Fruit fly (Drosophila melanogaster) whole organism, embryonic: Measurements from ENCODE around the gene CG42835.

Source experiments
- ATbp ChIP-seq: fragments of 200-800 bp; sonication (Bioruptor generic); optimal IDR thresholded peaks from 2 replicates; lab custom pipeline; 2017; ENCODE audit warnings: missing biosample characterization, mild to moderate bottlenecking, missing genetic modification characterization, missing genetic modification reagents
- Aef1 ChIP-seq: fragments of 200-800 bp; sonication (Bioruptor generic); IDR thresholded peaks from 3 replicates; pipeline ENCODE4 v1.3.6; 2022; ENCODE audit warnings: missing biosample characterization, missing genetic modification characterization
- Atf3 ChIP-seq: fragments of 200-800 bp; sonication (Bioruptor generic); optimal IDR thresholded peaks from 3 replicates; lab custom pipeline; 2016; ENCODE audit warnings: missing biosample characterization, missing genetic modification characterization
- Atf6 ChIP-seq: fragments of 200-800 bp; sonication (Bioruptor generic); IDR thresholded peaks from 2 replicates; pipeline ENCODE4 v1.3.6; 2022; ENCODE audit warnings: missing biosample characterization, missing genetic modification characterization
- Bteb2 ChIP-seq: fragments of 200-800 bp; sonication (Bioruptor generic); optimal IDR thresholded peaks from 2 replicates; lab custom pipeline; 2016; ENCODE audit warnings: missing biosample characterization, missing genetic modification characterization
- CG10147 ChIP-seq: fragments of 200-800 bp; sonication (Bioruptor generic); optimal IDR thresholded peaks from 2 replicates; lab custom pipeline; 2019; ENCODE audit warnings: missing biosample characterization, mild to moderate bottlenecking, missing genetic modification characterization, moderate library complexity
- CG10959 ChIP-seq: fragments of 200-800 bp; sonication (Bioruptor generic); IDR thresholded peaks from 2 replicates; pipeline ENCODE4 v1.3.6; 2022; ENCODE audit warnings: missing biosample characterization, missing genetic modification characterization
- CG11398 ChIP-seq: fragments of 200-800 bp; sonication (Bioruptor generic); optimal IDR thresholded peaks from 2 replicates; lab custom pipeline; 2016; ENCODE audit warnings: missing biosample characterization, missing genetic modification characterization
- CG12104 ChIP-seq: fragments of 200-800 bp; sonication (Bioruptor generic); optimal IDR thresholded peaks from 3 replicates; lab custom pipeline; 2016; ENCODE audit warnings: missing biosample characterization, missing genetic modification characterization
- CG14441 ChIP-seq: fragments of 200-800 bp; sonication (Bioruptor generic); IDR thresholded peaks from 2 replicates; pipeline ENCODE4 v1.3.6; 2022; ENCODE audit warnings: missing biosample characterization, missing genetic modification characterization
- CG14860 ChIP-seq: fragments of 200-800 bp; sonication (Bioruptor generic); IDR thresholded peaks from 3 replicates; pipeline ENCODE4 v1.3.6; 2022; ENCODE audit warnings: missing biosample characterization, missing genetic modification characterization; ENCODE audit not compliant: partially characterized antibody
- CG15479 ChIP-seq: fragments of 200-800 bp; sonication (Bioruptor generic); optimal IDR thresholded peaks from 3 replicates; lab custom pipeline; 2019; ENCODE audit warnings: missing biosample characterization, mild to moderate bottlenecking, missing genetic modification characterization, moderate library complexity
- CG2712 ChIP-seq: fragments of 200-800 bp; optimal IDR thresholded peaks from 3 replicates; lab custom pipeline; 2019; ENCODE audit warnings: missing biosample characterization, mild to moderate bottlenecking, missing genetic modification characterization, moderate library complexity
- CG2889 ChIP-seq: fragments of 200-800 bp; sonication (Bioruptor generic); IDR thresholded peaks from 3 replicates; pipeline ENCODE4 v1.3.6; 2022; ENCODE audit warnings: missing biosample characterization, missing genetic modification characterization
- CG31224 ChIP-seq: fragments of 200-800 bp; sonication (Bioruptor generic); IDR thresholded peaks from 2 replicates; pipeline ENCODE4 v1.3.6; 2022; ENCODE audit warnings: missing biosample characterization, missing genetic modification characterization
- CG3163 ChIP-seq: fragments of 200-800 bp; sonication (Bioruptor generic); optimal IDR thresholded peaks from 3 replicates; lab custom pipeline; 2016; ENCODE audit warnings: missing biosample characterization, missing genetic modification characterization
- CG32772 ChIP-seq: fragments of 200-800 bp; sonication (Bioruptor generic); IDR thresholded peaks from 2 replicates; pipeline ENCODE4 v1.3.6; 2022; ENCODE audit warnings: missing biosample characterization, missing genetic modification characterization
- CG4404 ChIP-seq: fragments of 200-800 bp; sonication (Bioruptor generic); IDR thresholded peaks from 2 replicates; pipeline ENCODE4 v1.3.6; 2022; ENCODE audit warnings: missing biosample characterization, missing genetic modification characterization
- CG6654 ChIP-seq: fragments of 200-800 bp; sonication (Bioruptor generic); optimal IDR thresholded peaks from 2 replicates; lab custom pipeline; 2017; ENCODE audit warnings: missing biosample characterization, mild to moderate bottlenecking, missing genetic modification characterization
- CG6683 ChIP-seq: fragments of 200-800 bp; sonication (Bioruptor generic); optimal IDR thresholded peaks from 2 replicates; lab custom pipeline; 2017; ENCODE audit warnings: missing biosample characterization, mild to moderate bottlenecking, missing genetic modification characterization, missing genetic modification reagents
- CG7963 ChIP-seq: fragments of 200-800 bp; sonication (Bioruptor generic); IDR thresholded peaks from 3 replicates; pipeline ENCODE4 v1.3.6; 2022; ENCODE audit warnings: missing biosample characterization, missing genetic modification characterization; ENCODE audit not compliant: partially characterized antibody
- CG9817 ChIP-seq: fragments of 200-800 bp; sonication (Bioruptor generic); optimal IDR thresholded peaks from 2 replicates; lab custom pipeline; 2018; ENCODE audit warnings: missing biosample characterization, mild to moderate bottlenecking, missing genetic modification characterization, moderate library complexity
- Dad ChIP-seq: fragments of 200-800 bp; sonication (Bioruptor generic); optimal IDR thresholded peaks from 3 replicates; lab custom pipeline; 2016; ENCODE audit warnings: missing biosample characterization, missing genetic modification characterization
- Drgx ChIP-seq: fragments of 200-800 bp; sonication (Bioruptor generic); IDR thresholded peaks from 2 replicates; pipeline ENCODE4 v1.3.6; 2022; ENCODE audit warnings: missing biosample characterization, missing genetic modification characterization
- Eip74EF ChIP-seq, 2 experiments: fragments of 200-800 bp in 1 of 2; fragments of >200 bp in 1 of 2; sonication (Bioruptor generic) in 1 of 2; optimal IDR thresholded peaks; 2 replicates each; lab custom pipeline; 2017 to 2019; ENCODE audit warnings: missing biosample characterization in 2 of 2, missing genetic modification characterization in 2 of 2, mild to moderate bottlenecking in 1 of 2, moderate library complexity in 1 of 2
- Ets97D ChIP-seq: fragments of 200-800 bp; sonication (Bioruptor generic); optimal IDR thresholded peaks from 3 replicates; lab custom pipeline; 2016; ENCODE audit warnings: missing biosample characterization, missing genetic modification characterization
- HLHmδ ChIP-seq: fragments of 200-800 bp; sonication (Bioruptor generic); optimal IDR thresholded peaks from 2 replicates; lab custom pipeline; 2018; ENCODE audit warnings: missing biosample characterization, mild to moderate bottlenecking, missing genetic modification characterization, moderate library complexity
- Hsf ChIP-seq: fragments of 200-800 bp; sonication (Bioruptor generic); optimal IDR thresholded peaks from 3 replicates; lab custom pipeline; 2016; ENCODE audit warnings: missing biosample characterization, missing genetic modification characterization
- Lpt ChIP-seq: fragments of >200 bp; optimal IDR thresholded peaks from 2 replicates; lab custom pipeline; 2018; ENCODE audit warnings: missing biosample characterization, missing genetic modification characterization
- Mad ChIP-seq: fragments of 200-800 bp; sonication (Bioruptor generic); optimal IDR thresholded peaks from 2 replicates; lab custom pipeline; 2016; ENCODE audit warnings: missing biosample characterization, missing genetic modification characterization
- PHDP ChIP-seq: fragments of 200-800 bp; sonication (Bioruptor generic); optimal IDR thresholded peaks from 3 replicates; lab custom pipeline; 2018; ENCODE audit warnings: missing biosample characterization, mild to moderate bottlenecking, missing genetic modification characterization, moderate library complexity
- Ravus ChIP-seq: fragments of 200-800 bp; sonication (Bioruptor generic); IDR thresholded peaks from 2 replicates; pipeline ENCODE4 v1.3.6; 2022; ENCODE audit warnings: missing biosample characterization, missing genetic modification characterization
- Rfx ChIP-seq: fragments of 200-800 bp; sonication (Bioruptor generic); IDR thresholded peaks from 2 replicates; pipeline ENCODE4 v1.3.6; 2022; ENCODE audit warnings: missing biosample characterization, missing genetic modification characterization
- Rx ChIP-seq: fragments of 200-800 bp; sonication (Bioruptor generic); IDR thresholded peaks from 2 replicates; pipeline ENCODE4 v1.3.6; 2022; ENCODE audit warnings: missing biosample characterization, missing genetic modification characterization
- Usf ChIP-seq: fragments of 200-800 bp; sonication (Bioruptor generic); optimal IDR thresholded peaks from 2 replicates; lab custom pipeline; 2017; ENCODE audit warnings: missing genotype, missing biosample characterization, missing genetic modification characterization
- ab ChIP-seq: fragments of 200-800 bp; sonication (Bioruptor generic); optimal IDR thresholded peaks from 2 replicates; lab custom pipeline; 2016; ENCODE audit warnings: missing biosample characterization, missing genetic modification characterization
- aop ChIP-seq: fragments of 200-800 bp; sonication (Bioruptor generic); IDR thresholded peaks from 2 replicates; pipeline ENCODE4 v1.3.6; 2022; ENCODE audit warnings: missing biosample characterization, missing genetic modification characterization
- bigmax ChIP-seq: fragments of 200-800 bp; sonication (Bioruptor generic); optimal IDR thresholded peaks from 2 replicates; lab custom pipeline; 2018; ENCODE audit warnings: missing biosample characterization, mild to moderate bottlenecking, missing genetic modification characterization
- btn ChIP-seq: fragments of 200-800 bp; sonication (Bioruptor generic); optimal IDR thresholded peaks from 2 replicates; lab custom pipeline; 2016; ENCODE audit warnings: missing biosample characterization, missing genetic modification characterization
- dan ChIP-seq: fragments of 200-800 bp; sonication (Bioruptor generic); IDR thresholded peaks from 2 replicates; pipeline ENCODE4 v1.3.6; 2022; ENCODE audit warnings: missing biosample characterization, missing genetic modification characterization
- fd3F ChIP-seq: fragments of 200-800 bp; sonication (Bioruptor generic); optimal IDR thresholded peaks from 2 replicates; lab custom pipeline; 2018; ENCODE audit warnings: missing biosample characterization, mild to moderate bottlenecking, missing genetic modification characterization, moderate library complexity
- grn ChIP-seq: fragments of 200-800 bp; sonication (Bioruptor generic); optimal IDR thresholded peaks from 3 replicates; lab custom pipeline; 2017; ENCODE audit warnings: missing biosample characterization, missing genetic modification characterization
- hbn ChIP-seq: fragments of 200-800 bp; sonication (Bioruptor generic); IDR thresholded peaks from 2 replicates; pipeline ENCODE4 v1.3.6; 2022; ENCODE audit warnings: missing biosample characterization, missing genetic modification characterization; ENCODE audit not compliant: partially characterized antibody
- inv ChIP-seq: fragments of 200-800 bp; sonication (Bioruptor generic); IDR thresholded peaks from 2 replicates; pipeline ENCODE4 v1.3.6; 2022; ENCODE audit warnings: missing biosample characterization, missing genetic modification characterization; ENCODE audit not compliant: partially characterized antibody
- maf-S ChIP-seq: fragments of 200-800 bp; sonication (Bioruptor generic); optimal IDR thresholded peaks from 2 replicates; lab custom pipeline; 2016; ENCODE audit warnings: missing biosample characterization, missing genetic modification characterization
- repo ChIP-seq: fragments of 200-800 bp; sonication (Bioruptor generic); optimal IDR thresholded peaks from 2 replicates; lab custom pipeline; 2016; ENCODE audit warnings: missing biosample characterization, missing genetic modification characterization
- row ChIP-seq: fragments of 200-800 bp; sonication (Bioruptor generic); IDR thresholded peaks from 3 replicates; pipeline ENCODE4 v1.3.6; 2022; ENCODE audit warnings: missing biosample characterization, missing genetic modification characterization
- slou ChIP-seq: fragments of 200-800 bp; sonication (Bioruptor generic); optimal IDR thresholded peaks from 3 replicates; lab custom pipeline; 2016; ENCODE audit warnings: missing biosample characterization, missing genetic modification characterization
- so ChIP-seq: fragments of 200-800 bp; sonication (Bioruptor generic); IDR thresholded peaks from 3 replicates; pipeline ENCODE4 v1.3.6; 2022; ENCODE audit warnings: missing biosample characterization, missing genetic modification characterization
- ssp ChIP-seq: fragments of 200-800 bp; sonication (Bioruptor generic); IDR thresholded peaks from 2 replicates; pipeline ENCODE4 v1.3.6; 2022; ENCODE audit warnings: missing biosample characterization, missing genetic modification characterization
- sug ChIP-seq: fragments of 200-800 bp; optimal IDR thresholded peaks from 2 replicates; lab custom pipeline; 2019; ENCODE audit warnings: missing biosample characterization, mild to moderate bottlenecking, missing genetic modification characterization, moderate library complexity
- vvl ChIP-seq: fragments of 200-800 bp; sonication (Bioruptor generic); IDR thresholded peaks from 2 replicates; pipeline ENCODE4 v1.3.6; 2022; ENCODE audit warnings: missing biosample characterization, missing genetic modification characterization

CG42835 gene

dm6 chr3R:17401289-17401752 lies 19.1 kb upstream of the CG42835 start (continued):
- TF ChIP-seq CG10959 (GFP tag; lab: Robert Waterston, UW) (no peak), bigmax (GFP tag; lab: Kevin White, UChicago) (no peak), CG32772 (GFP tag; lab: Robert Waterston, UW) (no peak), maf-S (GFP tag; lab: Kevin White, UChicago) (peak; percentile 56), Aef1 (GFP tag; lab: Robert Waterston, UW) (0 out of 3 replicates have a peak, but pooled peaks have one; percentile 27), slou (GFP tag; lab: Kevin White, UChicago) (peak; percentile 13), Ravus (GFP tag; lab: Robert Waterston, UW) (no peak), CG31224 (GFP tag; lab: Robert Waterston, UW) (no peak), btn (no peak), CG15479 (no peak), CG10147 (GFP tag; lab: Kevin White, UChicago) (no peak), vvl (GFP tag; lab: Robert Waterston, UW) (peak; percentile 80), Atf6 (GFP tag; lab: Robert Waterston, UW) (peak; percentile 22; the same call in 1 of the 2 replicates), Rfx (GFP tag; lab: Robert Waterston, UW) (peak; percentile 75), Bteb2 (GFP tag; lab: Kevin White, UChicago) (peak; percentile 75), Ets97D (GFP tag; lab: Kevin White, UChicago) (peak; percentile 45), CG6654 (GFP tag; lab: Kevin White, UChicago) (no peak), Hsf (GFP tag; lab: Kevin White, UChicago) (peak; percentile 82), Eip74EF (GFP tag; optimal IDR thresholded peaks at IDR 0.05; lab: Kevin White, UChicago) (no peak), Dad (GFP tag; lab: Kevin White, UChicago) (no peak), CG3163 (peak; percentile 36), inv (GFP tag; lab: Robert Waterston, UW) (peak; percentile 79), ATbp (GFP tag; lab: Kevin White, UChicago) (no peak), ab (GFP tag; lab: Kevin White, UChicago) (peak; percentile 11), CG9817 (tag; lab: Kevin White, UChicago) (peak; percentile 54), Usf (GFP tag; lab: Kevin White, UChicago) (no peak), PHDP (tag; lab: Kevin White, UChicago) (peak; percentile 68), repo (GFP tag; lab: Kevin White, UChicago) (no peak), CG2889 (GFP tag; lab: Robert Waterston, UW) (no peak), CG6683 (GFP tag; lab: Kevin White, UChicago) (peak; percentile 1), CG4404 (no peak), dan (GFP tag; lab: Robert Waterston, UW) (no peak), hbn (GFP tag; lab: Robert Waterston, UW) (peak; percentile 72; the same call in 1 of the 2 replicates), Lpt (GFP tag; lab: Kevin White, UChicago) (no peak), CG14441 (peak; percentile 50), CG12104 (GFP tag; lab: Kevin White, UChicago) (peak; percentile 17), fd3F (GFP tag; lab: Kevin White, UChicago) (peak; percentile 53), Drgx (GFP tag; lab: Robert Waterston, UW) (no peak), sug (tag; lab: Kevin White, UChicago) (peak; percentile 52), CG2712 (tag; lab: Kevin White, UChicago) (peak; percentile 52), ssp (GFP tag; lab: Robert Waterston, UW) (peak; percentile 97), HLHmδ (GFP tag; lab: Kevin White, UChicago) (no peak), grn (GFP tag; lab: Kevin White, UChicago) (peak; percentile 76), Atf3 (no peak), CG14860 (GFP tag; lab: Robert Waterston, UW) (peak; percentile 74), so (GFP tag; lab: Robert Waterston, UW) (peak; percentile 51; the same call in 2 of the 3 replicates), Rx (GFP tag; lab: Robert Waterston, UW) (no peak), CG7963 (GFP tag; lab: Robert Waterston, UW) (peak; percentile 73; the same call in 2 of the 3 replicates), row (GFP tag; lab: Robert Waterston, UW) (peak; percentile 82), aop (no peak), CG11398 (GFP tag; lab: Kevin White, UChicago) (no peak), Mad (peak; percentile 12)
